Fruit fly (Drosophila melanogaster): ENCODE measurements around the gene Dcr-1.

The Dcr-1 gene

DNA sequence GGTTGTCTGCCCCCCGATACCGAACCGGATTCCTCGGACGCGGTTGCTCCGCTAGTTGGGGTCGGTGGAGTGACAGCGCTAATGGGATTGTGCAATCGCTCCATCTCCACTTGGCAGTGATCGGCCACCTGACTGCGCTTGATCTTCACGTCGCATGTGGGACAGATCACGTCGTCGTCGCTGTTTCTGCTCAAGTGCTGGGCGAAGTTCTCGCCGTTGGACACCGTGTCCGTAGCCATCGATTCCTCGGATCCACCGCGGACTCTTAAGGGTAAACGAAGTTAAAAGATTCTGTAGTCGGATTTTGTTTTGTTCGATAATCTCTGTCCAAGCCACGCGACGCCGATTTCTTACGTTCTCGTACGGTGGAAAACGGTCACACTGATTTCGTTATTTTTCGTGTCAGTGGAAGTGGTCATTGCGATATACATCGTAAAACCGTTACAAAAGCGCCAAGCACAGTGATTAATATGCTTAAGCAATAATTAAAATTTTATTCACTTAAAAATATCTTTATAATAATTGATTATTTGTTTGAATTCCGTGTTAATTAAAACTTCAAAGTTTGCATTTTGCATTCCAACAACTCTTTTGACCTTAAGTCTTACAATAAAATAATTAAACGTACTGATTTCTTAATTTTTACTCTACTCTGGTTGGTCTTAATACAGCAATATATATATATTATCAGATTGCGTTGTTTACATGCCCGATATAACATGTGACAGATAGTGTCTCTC lies 14.7 kb downstream of the Dcr-1 start, which contains the start of gene RNF220 (continued):
- TF ChIP-seq Eip74EF (GFP tag; optimal IDR thresholded peaks at IDR 0.05), result no peak
- TF ChIP-seq kni (GFP tag; optimal IDR thresholded peaks at IDR 0.05), result no peak
- TF ChIP-seq CG31388 (GFP tag; optimal IDR thresholded peaks at IDR 0.05), result no peak
- no peak for TF ChIP-seq dan (GFP tag; IDR thresholded peaks at IDR 0.05)
- TF ChIP-seq CG17186 (GFP tag; optimal IDR thresholded peaks at IDR 0.05), result no peak
- TF ChIP-seq Adf1 (GFP tag; IDR thresholded peaks at IDR 0.05), result no peak
- TF ChIP-seq mirr (GFP tag; optimal IDR thresholded peaks at IDR 0.05), result no peak
- TF ChIP-seq CG1832 (GFP tag; optimal IDR thresholded peaks at IDR 0.05), result no peak
- no peak for TF ChIP-seq CG10654 (GFP tag; optimal IDR thresholded peaks at IDR 0.05)
- no peak for TF ChIP-seq nom (GFP tag; optimal IDR thresholded peaks at IDR 0.05)
- TF ChIP-seq CoRest (tag; optimal IDR thresholded peaks at IDR 0.05), result peak; percentile 55
- no peak for TF ChIP-seq CG12769 (tag; optimal IDR thresholded peaks at IDR 0.05)
- TF ChIP-seq CG14667 (GFP tag; IDR thresholded peaks at IDR 0.05), result 0 out of 2 replicates have a peak, but pooled peaks have one; percentile 8
- TF ChIP-seq bbx (GFP tag; IDR thresholded peaks at IDR 0.05; ENCODE audit: partially characterized antibody), result peak; percentile 78
- peak; percentile 93 for TF ChIP-seq CG3995 (GFP tag; optimal IDR thresholded peaks at IDR 0.05)
- TF ChIP-seq CG33557 (GFP tag; optimal IDR thresholded peaks at IDR 0.05), result no peak
- TF ChIP-seq unc-4 (GFP tag; IDR thresholded peaks at IDR 0.05; ENCODE audit: partially characterized antibody), result peak; percentile 50
- TF ChIP-seq CG2116 (GFP tag; optimal IDR thresholded peaks at IDR 0.05), result peak; percentile 46
- no peak for TF ChIP-seq trh (GFP tag; optimal IDR thresholded peaks at IDR 0.05)
- TF ChIP-seq CG7987 (GFP tag; optimal IDR thresholded peaks at IDR 0.05), result no peak
- no peak for TF ChIP-seq tin (GFP tag; optimal IDR thresholded peaks at IDR 0.05)
- TF ChIP-seq ham (GFP tag; IDR thresholded peaks at IDR 0.05), result no peak
- peak; percentile 31 for TF ChIP-seq Sin3A (optimal IDR thresholded peaks at IDR 0.05)
- TF ChIP-seq tna (GFP tag; IDR thresholded peaks at IDR 0.05; ENCODE audit: partially characterized antibody), result no peak; the same call in 1 of the 2 replicates
- no peak for TF ChIP-seq CG14050 (GFP tag; IDR thresholded peaks at IDR 0.05)
- no peak for TF ChIP-seq cg (GFP tag; optimal IDR thresholded peaks at IDR 0.05)
- peak; percentile 34 for TF ChIP-seq CG2712 (tag; optimal IDR thresholded peaks at IDR 0.05)
- no peak for TF ChIP-seq CG8281 (tag; optimal IDR thresholded peaks at IDR 0.05)
- peak; percentile 5 for TF ChIP-seq CG4617 (GFP tag; optimal IDR thresholded peaks at IDR 0.05; ENCODE audit: borderline replicate concordance)
- TF ChIP-seq trem (tag; optimal IDR thresholded peaks at IDR 0.05), result peak; percentile 8
- no peak for TF ChIP-seq CG9817 (tag; optimal IDR thresholded peaks at IDR 0.05)
- TF ChIP-seq PHDP (tag; optimal IDR thresholded peaks at IDR 0.05), result no peak
- peak in 1 of 2 experiments; percentile 31 for TF ChIP-seq Hr51 (GFP tag; optimal IDR thresholded peaks at IDR 0.05)
- TF ChIP-seq CG7839 (tag; optimal IDR thresholded peaks at IDR 0.05), result peak; percentile 39
- TF ChIP-seq nau (GFP tag; optimal IDR thresholded peaks at IDR 0.05), result no peak
- TF ChIP-seq HmgD (GFP tag; optimal IDR thresholded peaks at IDR 0.05), result no peak
- no peak for TF ChIP-seq NK7.1 (GFP tag; optimal IDR thresholded peaks at IDR 0.05)
- peak; percentile 11 for TF ChIP-seq CG2129 (GFP tag; IDR thresholded peaks at IDR 0.05; ENCODE audit: partially characterized antibody)
- peak; percentile 40 for TF ChIP-seq Dek (tag; optimal IDR thresholded peaks at IDR 0.05)
- TF ChIP-seq H15 (GFP tag; IDR thresholded peaks at IDR 0.05), result no peak
- no peak for TF ChIP-seq schlank (tag; optimal IDR thresholded peaks at IDR 0.05)
